Worm (Caenorhabditis elegans) whole organism, early embryonic: ENCODE measurements around the gene ptr-20.

ENCODE experiments used
- aly-1 ChIP-seq: sonication (generic microtip); optimal IDR thresholded peaks from 2 replicates; lab custom pipeline; 2016; ENCODE audit warnings: missing genetic modification characterization, missing compliant biosample characterization
- ama-1 ChIP-seq: fragments of 150-350 bp; optimal IDR thresholded peaks from 2 replicates; lab custom pipeline; 2014
- ceh-13 ChIP-seq: fragments of 200-800 bp; sonication (Bioruptor generic); optimal IDR thresholded peaks from 2 replicates; lab custom pipeline; 2018; ENCODE audit warnings: mild to moderate bottlenecking, missing genetic modification characterization, missing compliant biosample characterization
- ets-7 ChIP-seq: sonication (generic microtip); optimal IDR thresholded peaks from 2 replicates; lab custom pipeline; 2016; ENCODE audit warnings: missing genotype, missing genetic modification characterization, missing compliant biosample characterization
- hmg-4 ChIP-seq: fragments of 200-800 bp; sonication (Bioruptor generic); optimal IDR thresholded peaks from 2 replicates; lab custom pipeline; 2018; ENCODE audit warnings: mild to moderate bottlenecking, missing genetic modification characterization, missing compliant biosample characterization
- scrt-1 ChIP-seq: fragments of 200-800 bp; sonication (Bioruptor generic); IDR thresholded peaks from 2 replicates; pipeline ENCODE4 v1.3.6; 2022; ENCODE audit warnings: missing genetic modification characterization, missing compliant biosample characterization

ce11 chrII:15185289-15185688 is 27.3 kb downstream of the ptr-20 start, which contains the start of gene gst-35:
- TF ChIP-seq scrt-1 (GFP tag; lab: Robert Waterston, UW) (no peak), ama-1 (lab: Kevin White, UChicago) (no peak), aly-1 (tag; lab: Kevin White, UChicago) (no peak), ceh-13 (GFP tag; lab: Kevin White, UChicago) (no peak), ets-7 (tag; lab: Kevin White, UChicago) (no peak), hmg-4 (GFP tag; lab: Kevin White, UChicago) (no peak)
